Worm (Caenorhabditis elegans) whole organism, young adult: ENCODE measurements around the gene F31E9.6.
"Not testable (repeated sequence)": the region's sequence is repeated elsewhere in the genome, so short reads cannot be mapped to it uniquely, and the experiment has no call there.

Source experiments
- B0261.1 ChIP-seq: sonication (generic microtip); optimal IDR thresholded peaks from 2 replicates; lab custom pipeline; 2016; ENCODE audit warnings: mild to moderate bottlenecking, missing genetic modification characterization, moderate library complexity, missing compliant biosample characterization
- B0336.3 ChIP-seq: fragments of 200-800 bp; sonication (Bioruptor generic); IDR thresholded peaks from 2 replicates; pipeline ENCODE4 v1.3.6; 2022; ENCODE audit warnings: missing genetic modification characterization, missing compliant biosample characterization
- C06A6.2 ChIP-seq: fragments of 200-800 bp; sonication (Bioruptor generic); conservative IDR thresholded peaks from 2 replicates; pipeline ENCODE4 v1.3.6; 2022; ENCODE audit warnings: missing genetic modification characterization, missing compliant biosample characterization
- F52B5.7 ChIP-seq: sonication (generic microtip); optimal IDR thresholded peaks from 2 replicates; lab custom pipeline; 2016; ENCODE audit warnings: mild to moderate bottlenecking, missing genetic modification characterization, missing compliant biosample characterization
- K12H6.12 ChIP-seq: fragments of 200-800 bp; sonication (Bioruptor generic); optimal IDR thresholded peaks from 2 replicates; lab custom pipeline; 2018; ENCODE audit warnings: mild to moderate bottlenecking, missing genetic modification characterization, missing compliant biosample characterization
- Y67H2A.10 ChIP-seq: fragments of 200-800 bp; sonication (Bioruptor generic); conservative IDR thresholded peaks from 2 replicates; pipeline ENCODE4 v1.3.6; 2022; ENCODE audit warnings: missing genetic modification reagents, missing genetic modification characterization, missing compliant biosample characterization
- Y79H2A.3 ChIP-seq: fragments of 200-800 bp; sonication (Bioruptor generic); conservative IDR thresholded peaks from 2 replicates; pipeline ENCODE4 v1.3.6; 2022; ENCODE audit warnings: missing genetic modification reagents, missing genetic modification characterization, missing compliant biosample characterization
- atf-7 ChIP-seq: sonication (generic microtip); optimal IDR thresholded peaks from 2 replicates; lab custom pipeline; 2017; ENCODE audit warnings: mild to moderate bottlenecking, missing genetic modification characterization, missing compliant biosample characterization
- ceh-91 ChIP-seq: fragments of 200-800 bp; sonication (Bioruptor generic); IDR thresholded peaks from 2 replicates; pipeline ENCODE4 v1.3.6; 2022; ENCODE audit warnings: missing genetic modification reagents, missing genetic modification characterization, missing compliant biosample characterization
- dox-1 ChIP-seq: fragments of 200-800 bp; sonication (Bioruptor generic); IDR thresholded peaks from 2 replicates; pipeline ENCODE4 v1.3.6; 2022; ENCODE audit warnings: missing genetic modification reagents, missing genetic modification characterization, missing compliant biosample characterization
- egl-18 ChIP-seq: fragments of 200-800 bp; sonication (Bioruptor generic); IDR thresholded peaks from 2 replicates; pipeline ENCODE4 v1.3.6; 2022; ENCODE audit warnings: missing genetic modification reagents, missing genetic modification characterization, missing compliant biosample characterization
- egrh-3 ChIP-seq: fragments of 200-800 bp; sonication (Bioruptor generic); IDR thresholded peaks from 2 replicates; pipeline ENCODE4 v1.3.6; 2022; ENCODE audit warnings: missing genetic modification reagents, missing genetic modification characterization, missing compliant biosample characterization
- hrde-1 ChIP-seq: sonication (generic microtip); optimal IDR thresholded peaks from 2 replicates; lab custom pipeline; 2016; ENCODE audit warnings: missing genetic modification characterization, mild to moderate bottlenecking, missing compliant biosample characterization, moderate library complexity, missing genotype, missing genetic modification reagents, borderline replicate concordance
- let-526 ChIP-seq: fragments of 200-800 bp; sonication (Bioruptor generic); IDR thresholded peaks from 2 replicates; pipeline ENCODE4 v1.3.6; 2022; ENCODE audit warnings: missing genetic modification reagents, missing genetic modification characterization, missing compliant biosample characterization
- lin-35 ChIP-seq, 3 experiments: fragments of 150-350 bp in 2 of 3; sonication (generic microtip) in 1 of 3; optimal IDR thresholded peaks; 2 replicates each; lab custom pipeline; 2014 to 2018; ENCODE audit warnings: missing biosample characterization in 3 of 3, missing genetic modification characterization in 3 of 3, missing genetic modification reagents in 3 of 3
- lir-1 ChIP-seq: fragments of 200-800 bp; sonication (Bioruptor generic); conservative IDR thresholded peaks from 2 replicates; pipeline ENCODE4 v1.3.6; 2022; ENCODE audit warnings: missing genetic modification reagents, missing genetic modification characterization, missing compliant biosample characterization
- lsy-27 ChIP-seq: sonication (generic microtip); optimal IDR thresholded peaks from 2 replicates; lab custom pipeline; 2017; ENCODE audit warnings: missing genetic modification characterization, mild to moderate bottlenecking, missing compliant biosample characterization, antibody characterized with exemption, missing genotype, borderline replicate concordance; ENCODE audit not compliant: insufficient read depth
- madf-10 ChIP-seq: sonication (generic microtip); optimal IDR thresholded peaks from 2 replicates; lab custom pipeline; 2016; ENCODE audit warnings: mild to moderate bottlenecking, missing genetic modification characterization, missing compliant biosample characterization
- madf-3 ChIP-seq: fragments of 200-800 bp; sonication (Bioruptor generic); IDR thresholded peaks from 2 replicates; pipeline ENCODE4 v1.3.6; 2022; ENCODE audit warnings: missing genetic modification reagents, missing genetic modification characterization, missing compliant biosample characterization
- madf-6 ChIP-seq: fragments of 200-800 bp; sonication (Bioruptor generic); IDR thresholded peaks from 2 replicates; pipeline ENCODE4 v1.3.6; 2022; ENCODE audit warnings: missing genetic modification reagents, missing genetic modification characterization, missing compliant biosample characterization
- madf-8 ChIP-seq: fragments of 200-800 bp; sonication (Bioruptor generic); conservative IDR thresholded peaks from 2 replicates; pipeline ENCODE4 v1.3.6; 2022; ENCODE audit warnings: missing genetic modification reagents, missing genetic modification characterization, missing compliant biosample characterization
- nhr-80 ChIP-seq: sonication (generic microtip); optimal IDR thresholded peaks from 2 replicates; lab custom pipeline; 2016; ENCODE audit warnings: missing genetic modification characterization, missing compliant biosample characterization
- pha-4 ChIP-seq: fragments of 150-350 bp; sonication (generic microtip); optimal IDR thresholded peaks from 2 replicates; lab custom pipeline; 2014; ENCODE audit warnings: missing biosample characterization, missing genetic modification reagents, missing genetic modification characterization
- rec-8 ChIP-seq, 2 experiments: sonication (generic microtip); optimal IDR thresholded peaks; 2 replicates each; lab custom pipeline; 2016; ENCODE audit warnings: mild to moderate bottlenecking in 2 of 2, missing genetic modification characterization in 2 of 2, missing genetic modification reagents in 2 of 2, missing genotype in 2 of 2, missing biosample characterization in 1 of 2, missing compliant biosample characterization in 1 of 2, moderate library complexity in 1 of 2
- sdz-38 ChIP-seq: sonication (generic microtip); optimal IDR thresholded peaks from 2 replicates; lab custom pipeline; 2016; ENCODE audit warnings: missing genotype, missing genetic modification characterization, missing compliant biosample characterization
- sea-2 ChIP-seq: fragments of 200-800 bp; sonication (Bioruptor generic); IDR thresholded peaks from 2 replicates; pipeline ENCODE4 v1.3.6; 2022; ENCODE audit warnings: missing genetic modification characterization, missing compliant biosample characterization
- snpc-3.4 ChIP-seq: sonication (generic microtip); optimal IDR thresholded peaks from 2 replicates; lab custom pipeline; 2017; ENCODE audit warnings: missing genetic modification characterization, mild to moderate bottlenecking, missing compliant biosample characterization, antibody characterized with exemption, moderate library complexity, missing genotype, missing genetic modification reagents
- snpc-4 ChIP-seq, 5 experiments: fragments of 150-350 bp in 1 of 5; sonication (generic microtip) in 4 of 5; optimal IDR thresholded peaks; 2 replicates each; lab custom pipeline; 2014 to 2018; ENCODE audit warnings: missing genetic modification characterization in 5 of 5, missing biosample characterization in 3 of 5, antibody characterized with exemption in 2 of 5, mild to moderate bottlenecking in 2 of 5, missing compliant biosample characterization in 2 of 5, missing genotype in 2 of 5, moderate library complexity in 2 of 5, missing genetic modification reagents in 1 of 5
- tbx-9 ChIP-seq: sonication (generic microtip); optimal IDR thresholded peaks from 2 replicates; lab custom pipeline; 2016; ENCODE audit warnings: borderline replicate concordance, missing genetic modification characterization, inconsistent platforms, missing compliant biosample characterization
- unc-130 ChIP-seq: sonication (generic microtip); optimal IDR thresholded peaks from 2 replicates; lab custom pipeline; 2016; ENCODE audit warnings: missing genetic modification reagents, missing genetic modification characterization, missing compliant biosample characterization
- zfh-2 ChIP-seq: fragments of 200-800 bp; sonication (Bioruptor generic); conservative IDR thresholded peaks from 2 replicates; pipeline ENCODE4 v1.3.6; 2022; ENCODE audit warnings: missing genetic modification reagents, missing genetic modification characterization, missing compliant biosample characterization
- ztf-25 ChIP-seq: fragments of 200-800 bp; sonication (Bioruptor generic); IDR thresholded peaks from 2 replicates; pipeline ENCODE4 v1.3.6; 2022; ENCODE audit warnings: missing genetic modification reagents, missing genetic modification characterization, missing compliant biosample characterization
- ztf-26 ChIP-seq: sonication (generic microtip); optimal IDR thresholded peaks from 2 replicates; lab custom pipeline; 2017; ENCODE audit warnings: missing genetic modification characterization, missing compliant biosample characterization
- ztf-28 ChIP-seq: fragments of 200-800 bp; sonication (Bioruptor generic); IDR thresholded peaks from 2 replicates; pipeline ENCODE4 v1.3.6; 2022; ENCODE audit warnings: missing genetic modification reagents, missing genetic modification characterization, missing compliant biosample characterization

Gene F31E9.6

DNA sequence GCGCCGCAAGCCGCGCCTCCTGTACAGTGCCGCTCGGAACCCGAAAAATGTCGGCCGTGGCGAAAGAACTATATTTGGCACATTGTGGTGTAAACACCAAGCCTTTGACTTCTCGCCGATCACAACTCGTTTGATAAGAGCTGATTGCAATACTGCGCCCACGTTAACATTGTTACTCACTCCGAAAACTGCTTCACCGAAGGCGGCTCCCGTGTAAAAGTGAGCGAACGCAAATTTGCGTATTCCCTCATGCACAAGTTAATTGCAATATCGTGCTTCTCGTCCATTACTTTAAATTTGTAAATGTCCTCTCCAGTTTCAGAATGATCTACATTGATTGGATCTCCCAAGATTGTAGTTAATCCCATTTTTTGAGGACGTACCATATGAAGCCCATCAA, 30.8 kb downstream of the F31E9.6 start:
- TF ChIP-seq B0261.1 (tag; lab: Kevin White, UChicago) (no peak), egrh-3 (GFP tag; lab: Robert Waterston, UW) (no peak), ceh-91 (GFP tag; lab: Robert Waterston, UW) (no peak), madf-3 (GFP tag; lab: Robert Waterston, UW) (no peak), lir-1 (GFP tag; lab: Robert Waterston, UW) (no peak), madf-6 (GFP tag; lab: Robert Waterston, UW) (no peak), tbx-9 (no peak), pha-4 (tag; lab: Kevin White, UChicago) (no peak), unc-130 (no peak), ztf-25 (GFP tag; lab: Robert Waterston, UW) (no peak), B0336.3 (GFP tag; lab: Robert Waterston, UW) (no peak), K12H6.12 (tag; lab: Kevin White, UChicago) (no peak), zfh-2 (GFP tag; lab: Robert Waterston, UW) (no peak), ztf-28 (GFP tag; lab: Robert Waterston, UW) (no peak), nhr-80 (no peak), egl-18 (no peak), dox-1 (no peak), ztf-26 (tag; lab: Kevin White, UChicago) (no peak), atf-7 (tag; lab: Kevin White, UChicago) (no peak)

DNA sequence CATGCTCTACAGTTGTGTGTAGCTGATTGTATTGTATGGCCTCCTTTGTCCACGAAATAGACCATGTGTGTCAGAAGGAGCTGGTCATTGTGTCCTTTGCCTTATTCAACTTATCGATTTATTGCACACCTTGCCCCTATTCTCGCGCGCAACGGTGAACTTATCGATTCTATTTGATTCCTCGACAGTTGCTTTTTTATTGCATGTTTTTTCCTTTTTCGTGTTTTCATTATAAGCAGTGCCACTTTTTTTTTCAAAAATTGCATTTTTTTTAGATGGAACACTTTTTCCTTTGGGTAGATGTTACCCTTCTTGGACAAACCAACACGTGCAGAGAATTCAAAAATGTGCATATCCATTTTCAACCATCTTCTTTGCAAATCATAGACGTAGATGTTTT, 41.7 kb downstream of the F31E9.6 start, which contains the start of gene K10G4.10:
K10G4.10 (plus strand) TSS at position 301 of the 400 bp plus-strand sequence.
- TF ChIP-seq snpc-4 (GFP tag; optimal IDR thresholded peaks at IDR 0.05; lab: Kevin White, UChicago), result no peak
- TF ChIP-seq snpc-4 (tag; optimal IDR thresholded peaks at IDR 0.05; lab: Kevin White, UChicago), result no peak
- no peak for TF ChIP-seq Y67H2A.10 (GFP tag; lab: Robert Waterston, UW)
- TF ChIP-seq lsy-27 (tag; lab: Kevin White, UChicago), result no peak
- TF ChIP-seq K12H6.12 (tag; lab: Kevin White, UChicago), result no peak
- no peak for TF ChIP-seq madf-10 (tag; lab: Kevin White, UChicago)
- TF ChIP-seq snpc-3.4, result no peak
- no peak for TF ChIP-seq rec-8 (tag; optimal IDR thresholded peaks at IDR 0.05; lab: Kevin White, UChicago)
- TF ChIP-seq B0336.3 (GFP tag; lab: Robert Waterston, UW), result no peak
- TF ChIP-seq ztf-25 (GFP tag; lab: Robert Waterston, UW), result no peak
- TF ChIP-seq sdz-38 (tag; lab: Kevin White, UChicago), result no peak
- no peak for TF ChIP-seq egrh-3 (GFP tag; lab: Robert Waterston, UW)
- no peak for TF ChIP-seq F52B5.7
- TF ChIP-seq sea-2 (GFP tag; lab: Robert Waterston, UW), result no peak
- no peak for TF ChIP-seq C06A6.2 (GFP tag; lab: Robert Waterston, UW)

DNA sequence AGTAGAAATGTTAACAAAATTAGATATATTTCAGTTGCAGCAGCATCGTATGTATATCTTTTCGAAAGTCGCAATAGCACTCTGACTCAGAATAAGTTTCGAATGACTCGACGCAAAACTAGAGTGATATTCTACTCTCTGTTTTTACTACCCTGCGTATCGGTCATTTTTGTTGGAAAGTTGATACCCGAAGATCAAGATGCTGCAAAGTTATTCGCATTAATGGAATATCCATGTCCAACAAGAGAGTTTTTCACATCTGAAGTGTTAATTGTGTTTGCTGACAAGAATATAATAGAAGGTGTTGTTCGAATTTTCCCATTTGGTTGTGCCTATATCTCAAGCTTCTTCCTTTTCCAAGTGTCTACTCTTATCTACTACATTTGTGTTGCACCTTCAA, 42.8 kb downstream of the F31E9.6 start:
- TF ChIP-seq madf-8 (GFP tag; lab: Robert Waterston, UW), result no peak
- no peak for TF ChIP-seq let-526 (GFP tag; lab: Robert Waterston, UW)
- TF ChIP-seq Y79H2A.3 (GFP tag; lab: Robert Waterston, UW), result no peak
- TF ChIP-seq, all 124 proteins: peak for 0

DNA sequence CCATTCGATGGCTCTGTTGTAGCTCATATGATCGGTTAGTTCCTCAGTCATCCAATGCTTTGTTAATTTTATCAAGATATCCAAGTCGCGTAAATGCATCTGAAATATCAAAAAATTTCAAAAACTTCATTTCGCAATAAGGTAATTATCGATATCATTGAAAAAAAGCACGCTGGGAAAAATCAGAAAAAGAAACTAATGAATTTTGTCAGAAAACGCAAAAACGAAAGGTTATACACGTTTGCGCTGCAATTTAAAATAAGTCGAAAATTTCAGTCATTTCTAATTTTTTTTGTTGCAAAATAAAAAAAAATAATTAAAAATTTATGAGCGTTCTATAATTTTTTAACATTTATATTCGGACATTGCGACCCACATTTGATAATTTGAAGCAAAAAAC, 50.1 kb downstream of the F31E9.6 start, which contains the start of gene K10G4.3:
K10G4.3 (minus strand) TSS at position 101 of the 400 bp plus-strand sequence.
- TF ChIP-seq lin-35 (GFP tag; optimal IDR thresholded peaks at IDR 0.05; lab: Kevin White, UChicago); madf-6 (GFP tag; lab: Robert Waterston, UW); hrde-1 (tag; lab: Kevin White, UChicago): not testable (repeated sequence)
